Fruit fly (Drosophila melanogaster): ENCODE results near the gene CG18530.
A peak's percentile ranks its signal among the peaks of the same experiment; 100 is the strongest.

The CG18530 gene

DNA sequence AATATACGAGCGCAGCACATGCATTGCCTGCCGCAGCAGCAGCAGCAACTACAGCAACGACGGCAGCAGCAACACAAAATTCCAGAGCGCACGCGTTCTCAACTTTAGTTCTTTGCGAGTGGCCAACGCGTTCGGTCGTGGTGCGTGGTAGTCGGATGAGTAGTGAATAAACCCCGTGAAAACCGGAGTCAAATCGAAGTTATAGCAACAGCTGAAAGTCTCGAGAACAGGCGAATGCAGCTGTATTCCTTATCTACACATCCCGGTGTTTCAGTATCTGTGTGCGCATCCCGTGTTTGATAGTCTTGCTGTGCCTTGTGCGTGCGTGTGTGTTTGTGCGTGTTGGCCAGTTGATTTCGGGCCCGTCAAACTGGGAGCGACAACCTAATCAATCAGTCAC lies 14.8 kb downstream of the CG18530 start, which contains the start of gene Dtg (continued):
- no peak for TF ChIP-seq net (GFP tag; optimal IDR thresholded peaks at IDR 0.05)
- TF ChIP-seq Ets21C (GFP tag; optimal IDR thresholded peaks at IDR 0.05) = no peak
- TF ChIP-seq achi (GFP tag; optimal IDR thresholded peaks at IDR 0.05) = no peak
- 0 out of 3 replicates have a peak, but pooled peaks have one; percentile 6 for TF ChIP-seq eg (GFP tag; IDR thresholded peaks at IDR 0.05)
- TF ChIP-seq CG32006 (GFP tag; optimal IDR thresholded peaks at IDR 0.05) = no peak
- TF ChIP-seq CG10669 (GFP tag; optimal IDR thresholded peaks at IDR 0.05) = no peak
- no peak for TF ChIP-seq CG16779 (tag; optimal IDR thresholded peaks at IDR 0.05)
- TF ChIP-seq CG8632 (GFP tag; optimal IDR thresholded peaks at IDR 0.05) = no peak
- no peak for TF ChIP-seq fkh (GFP tag; optimal IDR thresholded peaks at IDR 0.05)
- 0 out of 3 replicates have a peak, but pooled peaks have one; percentile 5 for TF ChIP-seq CG8119 (GFP tag; IDR thresholded peaks at IDR 0.05)
- TF ChIP-seq vri (GFP tag; optimal IDR thresholded peaks at IDR 0.05) = no peak
- no peak for TF ChIP-seq Eip75B (GFP tag; optimal IDR thresholded peaks at IDR 0.05)
- TF ChIP-seq fd85E (GFP tag; optimal IDR thresholded peaks at IDR 0.05) = no peak
- no peak for TF ChIP-seq CG6808 (GFP tag; optimal IDR thresholded peaks at IDR 0.05)
- peak; percentile 8 for TF ChIP-seq dsx (GFP tag; optimal IDR thresholded peaks at IDR 0.05; ENCODE audit: poor library complexity, severe bottlenecking)
- no peak for TF ChIP-seq OdsH (GFP tag; optimal IDR thresholded peaks at IDR 0.05)
- no peak for TF ChIP-seq Smox (GFP tag; optimal IDR thresholded peaks at IDR 0.05)
- TF ChIP-seq CG3032 (tag; optimal IDR thresholded peaks at IDR 0.05) = no peak
- TF ChIP-seq CG31627 (GFP tag; optimal IDR thresholded peaks at IDR 0.05) = no peak
- TF ChIP-seq fd59A (GFP tag; optimal IDR thresholded peaks at IDR 0.05) = no peak
- no peak for TF ChIP-seq Met (GFP tag; optimal IDR thresholded peaks at IDR 0.05)
- TF ChIP-seq CG8319 (GFP tag; optimal IDR thresholded peaks at IDR 0.05) = no peak
- TF ChIP-seq CG6792 (GFP tag; optimal IDR thresholded peaks at IDR 0.05) = no peak
- no peak for TF ChIP-seq salr (GFP tag; optimal IDR thresholded peaks at IDR 0.05)
- TF ChIP-seq Blimp-1 (GFP tag; optimal IDR thresholded peaks at IDR 0.05) = no peak
- TF ChIP-seq Sox15 (GFP tag; optimal IDR thresholded peaks at IDR 0.05) = no peak
- TF ChIP-seq ss (GFP tag; optimal IDR thresholded peaks at IDR 0.05) = peak; percentile 2 to 81
- TF ChIP-seq Sox102F (GFP tag; optimal IDR thresholded peaks at IDR 0.05) = no peak
- no peak for TF ChIP-seq CG15336 (GFP tag; IDR thresholded peaks at IDR 0.05)
- TF ChIP-seq CG7368 (GFP tag; optimal IDR thresholded peaks at IDR 0.05) = no peak
- no peak for TF ChIP-seq Eip93F (GFP tag; optimal IDR thresholded peaks at IDR 0.05)
- TF ChIP-seq Sox14 (GFP tag; optimal IDR thresholded peaks at IDR 0.05) = no peak
- TF ChIP-seq CG9139 (GFP tag; optimal IDR thresholded peaks at IDR 0.05) = peak; percentile 20
- TF ChIP-seq CG11294 (GFP tag; IDR thresholded peaks at IDR 0.05) = no peak
- TF ChIP-seq CG4318 (GFP tag; optimal IDR thresholded peaks at IDR 0.05) = no peak
- TF ChIP-seq Hr39 (GFP tag; optimal IDR thresholded peaks at IDR 0.05) = no peak
- TF ChIP-seq pdm3 (GFP tag; optimal IDR thresholded peaks at IDR 0.05) = no peak
- peak; percentile 0 for TF ChIP-seq svp (GFP tag)
- TF ChIP-seq acj6 (GFP tag; optimal IDR thresholded peaks at IDR 0.05) = no peak
- no peak for TF ChIP-seq esn (GFP tag; optimal IDR thresholded peaks at IDR 0.05)
- no peak for TF ChIP-seq CG11762 (GFP tag; optimal IDR thresholded peaks at IDR 0.05; ENCODE audit: insufficient read depth)
